Worm (Caenorhabditis elegans) whole organism, L4/young adult: ENCODE measurements around the gene Y81G3A.6.

ENCODE experiments used
- W03F9.2 ChIP-seq: fragments of 150-350 bp; optimal IDR thresholded peaks from 2 replicates; lab custom pipeline; 2014; ENCODE audit warnings: missing biosample characterization, missing genetic modification characterization
- dao-5 ChIP-seq: sonication (generic microtip); optimal IDR thresholded peaks from 2 replicates; lab custom pipeline; 2016; ENCODE audit warnings: missing genotype, missing genetic modification characterization, moderate library complexity, missing compliant biosample characterization
- him-1 ChIP-seq: sonication (generic microtip); optimal IDR thresholded peaks from 2 replicates; lab custom pipeline; 2016; ENCODE audit warnings: missing genotype, missing genetic modification reagents, missing genetic modification characterization, missing compliant biosample characterization

DNA sequence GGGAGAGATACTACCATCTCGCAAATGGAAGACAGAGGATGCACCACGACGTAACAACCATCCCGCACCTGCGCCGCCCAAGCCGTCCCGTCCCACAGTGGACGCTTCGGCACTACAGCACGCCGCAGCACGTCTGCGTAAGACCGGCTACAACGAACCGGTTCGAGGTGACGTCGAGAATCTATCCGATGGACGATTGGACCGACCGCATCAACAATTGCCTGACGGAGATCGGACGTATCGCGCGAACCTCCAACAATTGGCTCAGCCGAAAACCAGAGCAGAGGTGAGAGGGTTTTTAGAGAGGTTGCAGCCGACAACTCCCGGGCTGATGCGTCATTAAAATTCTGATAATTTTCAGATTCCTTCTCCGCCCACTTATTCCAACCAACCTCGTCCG is 23.1 kb downstream of the Y81G3A.6 start:
- TF ChIP-seq him-1 (tag; lab: Kevin White, UChicago) (no peak), W03F9.2 (tag; lab: Kevin White, UChicago) (no peak), dao-5 (tag; lab: Kevin White, UChicago) (no peak)
